Worm (Caenorhabditis elegans): ENCODE measurements around the gene hlh-30.
A peak's percentile ranks its signal among the peaks of the same experiment; 100 is the strongest.

hlh-30 gene

ce11 chrIV:3965013-3965412, 69.7 kb downstream of the hlh-30 start, which contains the start of gene clec-76:
clec-76 (plus strand) TSS chrIV:3965246.
- TF ChIP-seq fos-1 (tag; optimal IDR thresholded peaks at IDR 0.05): no peak
- TF ChIP-seq elt-2 (tag; optimal IDR thresholded peaks at IDR 0.05): peak; percentile 82
- TF ChIP-seq aha-1 (tag; optimal IDR thresholded peaks at IDR 0.05): no peak
- no peak for TF ChIP-seq elt-3 (tag; optimal IDR thresholded peaks at IDR 0.05)
- peak in 1 of 2 experiments; percentile 2 for TF ChIP-seq lin-35 (GFP tag; optimal IDR thresholded peaks at IDR 0.05)

All from whole organism, L1 larva.